Fruit fly (Drosophila melanogaster): ENCODE data around the gene CG31145.

DNA sequence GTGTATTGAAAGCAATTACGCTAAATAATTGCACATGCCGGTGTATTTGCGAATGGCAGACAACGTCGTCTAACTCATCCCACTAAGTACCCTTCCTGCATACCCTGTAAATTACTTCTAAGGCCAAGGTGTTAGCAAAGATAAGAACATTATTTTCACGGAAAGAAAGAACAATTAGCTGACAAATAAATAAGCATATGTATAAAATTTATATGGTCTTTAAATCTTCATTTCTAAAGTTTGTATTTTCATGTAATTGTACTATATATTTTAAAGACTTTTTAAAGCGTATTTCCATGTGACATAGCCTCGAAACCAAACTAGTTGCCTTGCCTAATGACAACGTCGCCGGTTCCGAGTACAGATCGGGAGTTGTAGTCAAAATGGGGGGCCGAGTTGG, 32.2 kb downstream of the CG31145 start:
- no peak for TF ChIP-seq sage (GFP tag; optimal IDR thresholded peaks at IDR 0.05)
- TF ChIP-seq Dfd (GFP tag; optimal IDR thresholded peaks at IDR 0.05), result no peak
- TF ChIP-seq tai (GFP tag; optimal IDR thresholded peaks at IDR 0.05), result no peak
- no peak for TF ChIP-seq brk (GFP tag; optimal IDR thresholded peaks at IDR 0.05)
- no peak for TF ChIP-seq psq (GFP tag; optimal IDR thresholded peaks at IDR 0.05)
- TF ChIP-seq CG9705 (GFP tag; optimal IDR thresholded peaks at IDR 0.05), result no peak
- no peak for TF ChIP-seq fru (GFP tag; optimal IDR thresholded peaks at IDR 0.05)
- no peak for TF ChIP-seq pan (optimal IDR thresholded peaks at IDR 0.05)
- no peak for TF ChIP-seq h (GFP tag; optimal IDR thresholded peaks at IDR 0.05)
- no peak for TF ChIP-seq lola (GFP tag; optimal IDR thresholded peaks at IDR 0.05)
- no peak for TF ChIP-seq Vsx2 (GFP tag; optimal IDR thresholded peaks at IDR 0.05; ENCODE audit: partially characterized antibody)

All from whole organism, wandering third instar larva.